Worm (Caenorhabditis elegans) whole organism, L2 larva: Measurements from ENCODE around the gene ubxn-2.

ENCODE experiments used
- R02D3.7 ChIP-seq: fragments of 150-350 bp; optimal IDR thresholded peaks from 2 replicates; lab custom pipeline; 2014; ENCODE audit warnings: missing biosample characterization, missing genetic modification characterization
- aly-2 ChIP-seq: fragments of 150-350 bp; optimal IDR thresholded peaks from 2 replicates; lab custom pipeline; 2014; ENCODE audit warnings: missing biosample characterization, missing genetic modification characterization
- ama-1 ChIP-seq: fragments of 150-350 bp; optimal IDR thresholded peaks from 2 replicates; lab custom pipeline; 2018; ENCODE audit warnings: inconsistent platforms
- ceh-16 ChIP-seq: fragments of 150-350 bp; optimal IDR thresholded peaks from 2 replicates; lab custom pipeline; 2014; ENCODE audit warnings: missing biosample characterization, missing genetic modification characterization
- ceh-82 ChIP-seq: fragments of 150-350 bp; optimal IDR thresholded peaks from 2 replicates; lab custom pipeline; 2014; ENCODE audit warnings: missing biosample characterization, missing genetic modification characterization
- egl-27 ChIP-seq: sonication (generic microtip); optimal IDR thresholded peaks from 3 replicates; lab custom pipeline; 2017; ENCODE audit warnings: missing biosample characterization, missing genetic modification reagents, missing genetic modification characterization
- fos-1 ChIP-seq: fragments of 150-350 bp; optimal IDR thresholded peaks from 2 replicates; lab custom pipeline; 2014; ENCODE audit warnings: missing biosample characterization, missing genetic modification characterization
- lsy-2 ChIP-seq, 2 experiments: fragments of 150-350 bp in 1 of 2; sonication (generic microtip) in 1 of 2; optimal IDR thresholded peaks; 2 replicates each; lab custom pipeline; 2014 to 2017; ENCODE audit warnings: missing biosample characterization in 2 of 2, missing genetic modification characterization in 2 of 2
- nhr-10 ChIP-seq: sonication (generic microtip); optimal IDR thresholded peaks from 2 replicates; lab custom pipeline; 2017; ENCODE audit warnings: missing biosample characterization, missing genetic modification characterization
- nhr-129 ChIP-seq: fragments of 150-350 bp; optimal IDR thresholded peaks from 2 replicates; lab custom pipeline; 2014; ENCODE audit warnings: missing biosample characterization, missing genetic modification characterization
- nhr-25 ChIP-seq: fragments of 150-350 bp; sonication (generic microtip); optimal IDR thresholded peaks from 3 replicates; lab custom pipeline; 2014; ENCODE audit warnings: missing biosample characterization, missing genetic modification characterization
- skn-1 ChIP-seq: sonication (generic microtip); optimal IDR thresholded peaks from 2 replicates; lab custom pipeline; 2017; ENCODE audit warnings: missing biosample characterization, missing genetic modification characterization
- snpc-4 ChIP-seq: fragments of 150-350 bp; optimal IDR thresholded peaks from 2 replicates; lab custom pipeline; 2014; ENCODE audit warnings: missing biosample characterization, missing genetic modification characterization
- unc-62 ChIP-seq: fragments of 150-350 bp; optimal IDR thresholded peaks from 2 replicates; lab custom pipeline; 2014; ENCODE audit warnings: missing biosample characterization, missing genetic modification reagents, missing genetic modification characterization

- TF ChIP-seq unc-62 (GFP tag; lab: Kevin White, UChicago) (no peak), nhr-10 (tag; lab: Kevin White, UChicago) (no peak), R02D3.7 (tag; lab: Kevin White, UChicago) (no peak), snpc-4 (tag; lab: Kevin White, UChicago) (no peak), nhr-25 (tag; lab: Kevin White, UChicago) (no peak), skn-1 (no peak), egl-27 (tag; lab: Kevin White, UChicago) (no peak), aly-2 (tag; lab: Kevin White, UChicago) (no peak), ama-1 (lab: Kevin White, UChicago) (no peak), fos-1 (tag; lab: Kevin White, UChicago) (no peak), ceh-82 (no peak), nhr-129 (tag; lab: Kevin White, UChicago) (no peak), lsy-2 (tag; optimal IDR thresholded peaks at IDR 0.05; lab: Kevin White, UChicago) (no peak), ceh-16 (tag; lab: Kevin White, UChicago) (no peak)
These were observed 12.7 kb downstream of the ubxn-2 start, which contains the start of gene Y94H6A.12 for ce11 chrIV:2712935-2713334.
